Worm (Caenorhabditis elegans): ENCODE measurements around the gene erd-2.1.

The erd-2.1 gene

DNA sequence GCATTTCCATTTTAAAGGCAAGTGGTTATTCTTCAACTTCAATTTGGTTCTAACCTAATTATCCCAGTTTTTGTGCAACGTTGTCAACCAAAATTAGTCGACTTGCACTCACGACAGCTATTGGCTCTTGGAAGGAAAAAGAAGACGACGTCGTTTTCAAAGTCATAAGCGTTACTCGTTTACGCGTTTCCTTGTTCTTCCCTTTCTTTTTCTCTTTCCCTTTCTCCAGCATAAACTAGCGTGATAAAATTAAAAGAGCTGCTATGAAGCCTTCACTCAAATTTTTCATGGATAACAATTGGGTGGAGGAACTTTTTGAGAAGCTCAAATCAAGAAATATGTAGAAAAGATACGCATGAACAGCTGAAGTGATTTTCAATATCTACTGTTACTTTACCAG, 4.6 kb upstream of the erd-2.1 start:
- no peak for TF ChIP-seq unc-39 (tag; optimal IDR thresholded peaks at IDR 0.05)
- peak; percentile 27 for TF ChIP-seq aha-1 (tag)
- peak; percentile 57 for TF ChIP-seq fkh-10 (GFP tag; optimal IDR thresholded peaks at IDR 0.05)
- peak; percentile 11 for TF ChIP-seq ces-1 (GFP tag; optimal IDR thresholded peaks at IDR 0.05)
- TF ChIP-seq snpc-4 (tag; optimal IDR thresholded peaks at IDR 0.05): no peak
- no peak for TF ChIP-seq mep-1 (tag; optimal IDR thresholded peaks at IDR 0.05)
- no peak for TF ChIP-seq pqm-1 (tag; optimal IDR thresholded peaks at IDR 0.05)
- TF ChIP-seq Y48G9A.11 (GFP tag; IDR thresholded peaks at IDR 0.05): no peak
- TF ChIP-seq dpl-1 (GFP tag; optimal IDR thresholded peaks at IDR 0.05): no peak
- no peak for TF ChIP-seq pha-4 (GFP tag; IDR thresholded peaks at IDR 0.05)
- TF ChIP-seq pha-4 (tag; optimal IDR thresholded peaks at IDR 0.05): no peak
- TF ChIP-seq lin-29 (GFP tag; IDR thresholded peaks at IDR 0.05): no peak
- TF ChIP-seq nhr-42 (GFP tag; IDR thresholded peaks at IDR 0.05): no peak
- no peak for TF ChIP-seq ceh-62 (tag; optimal IDR thresholded peaks at IDR 0.05)

DNA sequence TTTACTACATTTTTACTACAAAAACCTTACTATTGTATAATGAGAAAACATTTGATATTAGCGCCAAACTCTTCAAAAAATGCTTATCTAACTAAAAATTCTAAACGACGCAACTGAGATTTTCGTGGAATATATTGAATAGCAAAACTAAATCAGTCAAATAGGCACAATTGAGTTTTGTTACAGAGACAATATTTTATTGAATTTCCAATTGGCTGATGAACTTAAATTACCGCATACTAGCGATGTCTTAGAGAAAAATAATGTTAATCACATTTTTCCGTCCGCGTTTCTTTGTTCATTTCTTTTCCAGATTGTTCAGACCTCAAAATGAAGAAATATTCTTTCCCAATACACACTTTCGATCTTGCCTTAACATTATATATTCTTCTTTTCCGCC, 3.8 kb upstream of the erd-2.1 start:
- TF ChIP-seq fkh-10 (GFP tag; optimal IDR thresholded peaks at IDR 0.05) (peak; percentile 43), zag-1 (tag; optimal IDR thresholded peaks at IDR 0.05) (no peak), unc-62 (GFP tag; optimal IDR thresholded peaks at IDR 0.05 in 1 of 2) (peak in 1 of 2 experiments; percentile 54), unc-62 (tag; optimal IDR thresholded peaks at IDR 0.05) (no peak), ces-1 (GFP tag; optimal IDR thresholded peaks at IDR 0.05) (peak; percentile 28), hlh-30 (tag; optimal IDR thresholded peaks at IDR 0.05; ENCODE audit: insufficient read depth) (no peak)

DNA sequence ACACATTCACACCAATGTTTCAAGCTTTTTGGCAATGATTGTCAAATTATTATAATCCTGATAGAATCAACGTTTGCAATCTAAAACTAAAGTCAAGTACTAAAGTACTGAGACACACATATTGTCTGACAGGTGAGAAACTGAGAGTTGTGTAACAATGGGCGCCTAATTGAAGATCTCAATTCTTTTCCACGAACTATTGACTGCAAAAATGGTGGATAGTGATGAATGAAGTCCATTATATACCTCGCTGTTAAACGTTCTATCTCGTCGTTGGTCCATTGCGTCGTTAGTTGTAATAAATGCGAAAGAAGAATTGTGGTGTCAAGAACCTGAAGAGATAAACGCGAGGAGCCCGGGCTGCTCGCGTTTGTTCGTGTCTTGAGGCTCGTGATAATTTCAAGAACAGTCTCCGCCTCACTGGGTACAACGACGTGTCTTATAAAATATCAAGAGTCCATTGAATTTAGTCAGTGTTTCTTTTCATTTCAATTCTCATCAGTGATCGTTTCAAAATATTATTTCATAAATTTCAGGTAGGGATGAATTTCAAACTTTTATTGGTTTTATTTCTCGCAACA, 1.6 kb upstream of the erd-2.1 start, which contains the start of gene F09B9.4:
F09B9.4 (plus strand) TSS at position 531 of the 581 bp plus-strand sequence.
- no peak for TF ChIP-seq mep-1 (tag; optimal IDR thresholded peaks at IDR 0.05)
- no peak for TF ChIP-seq nhr-10 (tag; optimal IDR thresholded peaks at IDR 0.05)
- no peak for TF ChIP-seq duxl-1 (tag; optimal IDR thresholded peaks at IDR 0.05; ENCODE audit: poor library complexity)
- TF ChIP-seq daf-8 (GFP tag; IDR thresholded peaks at IDR 0.05): no peak
- TF ChIP-seq dmd-6 (GFP tag; IDR thresholded peaks at IDR 0.05): no peak
- no peak for TF ChIP-seq Y75B8A.6 (GFP tag; IDR thresholded peaks at IDR 0.05)
- TF ChIP-seq spr-1 (tag; optimal IDR thresholded peaks at IDR 0.05): no peak
- TF ChIP-seq unc-62 (GFP tag; optimal IDR thresholded peaks at IDR 0.05 in 1 of 2): peak in 1 of 2 experiments; percentile 94
- no peak for TF ChIP-seq unc-62 (tag; optimal IDR thresholded peaks at IDR 0.05)

DNA sequence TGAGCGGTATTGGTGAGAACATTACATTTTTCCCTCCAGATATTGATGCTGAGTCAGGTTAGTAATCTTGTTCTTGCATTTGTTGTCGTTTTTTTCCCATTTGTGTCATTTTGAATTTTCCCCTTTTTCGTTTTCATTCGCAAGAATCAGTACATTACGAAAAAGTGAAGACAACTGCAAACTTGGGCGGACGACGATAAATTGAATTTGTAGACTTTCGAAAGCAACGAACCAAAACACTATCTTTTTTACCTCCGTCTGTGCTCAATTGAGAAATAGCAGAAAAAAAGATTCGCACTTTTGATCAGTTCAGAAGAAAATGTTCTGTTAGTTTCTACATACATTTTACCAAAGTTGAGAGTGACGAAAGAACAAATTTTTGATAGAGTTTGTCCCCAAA, 3.5 kb downstream of the erd-2.1 start:
- no peak for TF ChIP-seq lir-3 (tag; optimal IDR thresholded peaks at IDR 0.05)
- TF ChIP-seq php-3 (GFP tag; IDR thresholded peaks at IDR 0.05): no peak
- TF ChIP-seq ces-1 (GFP tag; optimal IDR thresholded peaks at IDR 0.05): peak; percentile 57
- no peak for TF ChIP-seq nhr-48 (tag; optimal IDR thresholded peaks at IDR 0.05)
- TF ChIP-seq Y105C5A.15 (GFP tag; IDR thresholded peaks at IDR 0.05): no peak
- TF ChIP-seq dmd-8 (GFP tag; IDR thresholded peaks at IDR 0.05): no peak
- TF ChIP-seq fkh-10 (GFP tag; optimal IDR thresholded peaks at IDR 0.05): peak; percentile 46
- no peak for TF ChIP-seq T20F7.1 (GFP tag; optimal IDR thresholded peaks at IDR 0.05)

DNA sequence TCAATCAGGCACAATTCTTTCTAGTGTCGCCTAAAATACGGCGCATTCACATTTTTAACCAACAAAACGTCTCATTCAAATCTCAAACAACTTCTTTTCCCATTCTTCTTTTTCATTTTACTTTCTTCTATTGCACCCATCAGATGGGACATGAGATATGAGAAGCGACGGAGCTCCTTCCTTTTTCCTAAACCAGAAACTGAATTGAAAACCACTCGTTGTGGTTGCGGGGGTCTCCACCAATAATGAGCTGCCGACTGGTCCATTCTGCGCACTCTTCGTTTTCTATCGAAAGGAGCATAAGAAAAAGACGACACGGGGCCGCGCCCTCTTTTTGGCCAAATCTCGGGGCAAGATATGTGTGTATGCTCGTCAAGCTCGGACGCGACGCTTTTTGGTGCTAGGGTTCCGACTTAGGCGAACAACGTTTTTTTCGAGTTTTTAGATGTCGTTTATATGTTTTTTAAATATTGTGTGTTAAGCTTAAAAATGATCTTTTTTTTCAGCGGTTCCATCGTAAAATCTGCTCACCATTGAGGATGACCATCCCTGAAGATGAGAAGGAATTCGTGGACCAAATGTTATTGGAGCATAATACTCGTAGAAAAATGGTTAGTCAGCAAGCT, 4.2 kb downstream of the erd-2.1 start, which contains the start of gene F09B9.5:
F09B9.5 (plus strand) TSS at position 501 of the 626 bp plus-strand sequence.
- TF ChIP-seq aha-1 (tag): peak; percentile 98
- TF ChIP-seq hlh-30 (tag; optimal IDR thresholded peaks at IDR 0.05; ENCODE audit: insufficient read depth): no peak
- no peak for TF ChIP-seq ceh-44 (GFP tag; IDR thresholded peaks at IDR 0.05)
- no peak for TF ChIP-seq daf-19 (GFP tag; conservative IDR thresholded peaks at IDR 0.05)
- TF ChIP-seq fkh-10 (GFP tag; optimal IDR thresholded peaks at IDR 0.05): peak; percentile 5
- no peak for TF ChIP-seq cey-2 (tag; optimal IDR thresholded peaks at IDR 0.05; ENCODE audit: borderline replicate concordance, insufficient read depth)
- TF ChIP-seq ceh-32 (tag; optimal IDR thresholded peaks at IDR 0.05; ENCODE audit: poor library complexity): no peak
- TF ChIP-seq T26A8.4 (GFP tag; IDR thresholded peaks at IDR 0.05): no peak
- TF ChIP-seq set-16 (GFP tag; IDR thresholded peaks at IDR 0.05): no peak
- TF ChIP-seq skn-1 (tag; optimal IDR thresholded peaks at IDR 0.05): no peak
- TF ChIP-seq mxl-3 (GFP tag; optimal IDR thresholded peaks at IDR 0.05): no peak
- no peak for TF ChIP-seq D1046.2 (GFP tag; IDR thresholded peaks at IDR 0.05)
- no peak for TF ChIP-seq F44E2.7 (GFP tag; IDR thresholded peaks at IDR 0.05)
- TF ChIP-seq unc-62 (GFP tag; optimal IDR thresholded peaks at IDR 0.05 in 1 of 2): peak in 1 of 2 experiments; percentile 96
- TF ChIP-seq unc-62 (tag; optimal IDR thresholded peaks at IDR 0.05): no peak
- TF ChIP-seq F10B5.3 (tag; optimal IDR thresholded peaks at IDR 0.05): no peak
- peak; percentile 22; the same call in 1 of the 2 replicates for TF ChIP-seq hmg-1.1 (GFP tag; IDR thresholded peaks at IDR 0.05)
- no peak for TF ChIP-seq zfp-3 (GFP tag; conservative IDR thresholded peaks at IDR 0.05)

Data from whole organism, L4 larva.